Worm (Caenorhabditis elegans) whole organism, L4 larva: ENCODE measurements around the gene T22D1.3.

Experiments used
- F37D6.2 ChIP-seq: sonication (generic microtip); optimal IDR thresholded peaks from 2 replicates; lab custom pipeline; 2016; ENCODE audit warnings: mild to moderate bottlenecking, missing genetic modification characterization, missing compliant biosample characterization
- Y48G9A.11 ChIP-seq: fragments of 200-800 bp; sonication (Bioruptor generic); IDR thresholded peaks from 2 replicates; pipeline ENCODE4 v1.3.6; 2022; ENCODE audit warnings: missing genetic modification reagents, missing genetic modification characterization, missing compliant biosample characterization
- Y5F2A.4 ChIP-seq: fragments of 200-800 bp; sonication (Bioruptor generic); optimal IDR thresholded peaks from 2 replicates; lab custom pipeline; 2018; ENCODE audit warnings: mild to moderate bottlenecking, missing genetic modification characterization, missing compliant biosample characterization
- aha-1 ChIP-seq: fragments of 150-350 bp; peaks from one replicate; lab custom pipeline; 2014; ENCODE audit warnings: missing biosample characterization, missing genetic modification characterization
- arid-1 ChIP-seq: fragments of 200-800 bp; sonication (Bioruptor generic); conservative IDR thresholded peaks from 2 replicates; pipeline ENCODE4 v1.3.6; 2022; ENCODE audit warnings: missing genetic modification reagents, missing genetic modification characterization, missing compliant biosample characterization
- attf-4 ChIP-seq: sonication (generic microtip); optimal IDR thresholded peaks from 3 replicates; lab custom pipeline; 2017; ENCODE audit warnings: missing biosample characterization, missing genetic modification characterization
- ceh-28 ChIP-seq: fragments of 150-350 bp; optimal IDR thresholded peaks from 2 replicates; lab custom pipeline; 2014; ENCODE audit warnings: missing biosample characterization, missing genetic modification reagents, missing genetic modification characterization
- ceh-62 ChIP-seq: sonication (generic microtip); optimal IDR thresholded peaks from 2 replicates; lab custom pipeline; 2017; ENCODE audit warnings: missing biosample characterization, missing genetic modification characterization
- cey-2 ChIP-seq: sonication (generic microtip); optimal IDR thresholded peaks from 3 replicates; lab custom pipeline; 2017; ENCODE audit warnings: missing genetic modification characterization, mild to moderate bottlenecking, missing compliant biosample characterization, antibody characterized with exemption, borderline replicate concordance; ENCODE audit not compliant: insufficient read depth
- daf-8 ChIP-seq: fragments of 200-800 bp; sonication (Bioruptor generic); IDR thresholded peaks from 2 replicates; pipeline ENCODE4 v1.3.6; 2022; ENCODE audit warnings: missing genetic modification characterization, missing compliant biosample characterization
- dmd-6 ChIP-seq: fragments of 200-800 bp; sonication (Bioruptor generic); IDR thresholded peaks from 2 replicates; pipeline ENCODE4 v1.3.6; 2022; ENCODE audit warnings: missing genetic modification reagents, missing genetic modification characterization, missing compliant biosample characterization
- dmd-9 ChIP-seq: fragments of 200-800 bp; sonication (Bioruptor generic); IDR thresholded peaks from 2 replicates; pipeline ENCODE4 v1.3.6; 2022; ENCODE audit warnings: missing genetic modification reagents, missing genetic modification characterization, missing compliant biosample characterization
- fkh-10 ChIP-seq: fragments of 150-350 bp; optimal IDR thresholded peaks from 2 replicates; lab custom pipeline; 2014; ENCODE audit warnings: missing biosample characterization, missing genetic modification reagents, missing genetic modification characterization
- hlh-11 ChIP-seq: fragments of 200-800 bp; sonication (Bioruptor generic); optimal IDR thresholded peaks from 2 replicates; lab custom pipeline; 2018; ENCODE audit warnings: mild to moderate bottlenecking, missing genetic modification characterization, missing compliant biosample characterization
- hmg-1.1 ChIP-seq: fragments of 200-800 bp; sonication (Bioruptor generic); IDR thresholded peaks from 2 replicates; pipeline ENCODE4 v1.3.6; 2022; ENCODE audit warnings: missing genetic modification reagents, missing genetic modification characterization, missing compliant biosample characterization
- lim-7 ChIP-seq: fragments of 200-800 bp; sonication (Bioruptor generic); IDR thresholded peaks from 2 replicates; pipeline ENCODE4 v1.3.6; 2022; ENCODE audit warnings: missing genetic modification characterization, missing compliant biosample characterization
- lin-1 ChIP-seq: fragments of 200-800 bp; sonication (Bioruptor generic); IDR thresholded peaks from 2 replicates; pipeline ENCODE4 v1.3.6; 2022; ENCODE audit warnings: missing genetic modification reagents, missing genetic modification characterization, missing compliant biosample characterization
- lin-15B ChIP-seq: fragments of 150-350 bp; sonication (generic microtip); optimal IDR thresholded peaks from 3 replicates; lab custom pipeline; 2014; ENCODE audit warnings: missing biosample characterization, missing genetic modification characterization
- lsy-2 ChIP-seq, 2 experiments: fragments of 150-350 bp in 1 of 2; sonication (generic microtip) in 1 of 2; optimal IDR thresholded peaks; 2 replicates each; lab custom pipeline; 2014 to 2017; ENCODE audit warnings: missing biosample characterization in 2 of 2, missing genetic modification characterization in 2 of 2
- madf-9 ChIP-seq: fragments of 200-800 bp; sonication (Bioruptor generic); conservative IDR thresholded peaks from 2 replicates; pipeline ENCODE4 v1.3.6; 2022; ENCODE audit warnings: missing genetic modification reagents, missing genetic modification characterization, missing compliant biosample characterization
- mxl-3 ChIP-seq: fragments of 200-800 bp; sonication (Bioruptor generic); optimal IDR thresholded peaks from 2 replicates; lab custom pipeline; 2018; ENCODE audit warnings: mild to moderate bottlenecking, missing genetic modification characterization, missing compliant biosample characterization
- nhr-10 ChIP-seq: fragments of 150-350 bp; optimal IDR thresholded peaks from 2 replicates; lab custom pipeline; 2014; ENCODE audit warnings: missing biosample characterization, missing genetic modification characterization
- nhr-102 ChIP-seq: sonication (generic microtip); optimal IDR thresholded peaks from 2 replicates; lab custom pipeline; 2016; ENCODE audit warnings: mild to moderate bottlenecking, missing genetic modification characterization, moderate library complexity, missing compliant biosample characterization
- nhr-11 ChIP-seq: fragments of 150-350 bp; optimal IDR thresholded peaks from 2 replicates; lab custom pipeline; 2014; ENCODE audit warnings: missing biosample characterization, missing genetic modification characterization
- nhr-25 ChIP-seq: sonication (generic microtip); optimal IDR thresholded peaks from 2 replicates; lab custom pipeline; 2017; ENCODE audit warnings: missing genetic modification characterization, mild to moderate bottlenecking, missing compliant biosample characterization, antibody characterized with exemption, moderate library complexity, borderline replicate concordance; ENCODE audit not compliant: insufficient read depth
- nhr-48 ChIP-seq: sonication (generic microtip); optimal IDR thresholded peaks from 2 replicates; lab custom pipeline; 2016; ENCODE audit warnings: mild to moderate bottlenecking, missing genetic modification characterization, missing compliant biosample characterization
- nhr-6 ChIP-seq: fragments of 150-350 bp; optimal IDR thresholded peaks from 2 replicates; lab custom pipeline; 2014; ENCODE audit warnings: missing biosample characterization, missing genetic modification characterization
- nhr-76 ChIP-seq: fragments of 150-350 bp; optimal IDR thresholded peaks from 2 replicates; lab custom pipeline; 2014; ENCODE audit warnings: missing biosample characterization, missing genetic modification characterization
- pha-4 ChIP-seq, 2 experiments: fragments of 150-350 bp in 1 of 2; fragments of 200-800 bp in 1 of 2; sonication (Bioruptor generic) in 1 of 2; IDR thresholded peaks in 1 of 2; optimal IDR thresholded peaks in 1 of 2; 2 replicates each; pipeline versions ENCODE4 v1.3.6 to Lab custom; 2014 to 2022; ENCODE audit warnings: missing genetic modification characterization in 2 of 2, missing genetic modification reagents in 2 of 2, missing biosample characterization in 1 of 2, missing compliant biosample characterization in 1 of 2
- set-16 ChIP-seq: fragments of 200-800 bp; sonication (Bioruptor generic); IDR thresholded peaks from 2 replicates; pipeline ENCODE4 v1.3.6; 2022; ENCODE audit warnings: missing genetic modification reagents, missing genetic modification characterization, missing compliant biosample characterization
- snpc-1.2 ChIP-seq: fragments of 200-800 bp; sonication (Bioruptor generic); IDR thresholded peaks from 2 replicates; pipeline ENCODE4 v1.3.6; 2022; ENCODE audit warnings: missing genetic modification reagents, missing genetic modification characterization, missing compliant biosample characterization
- tag-97 ChIP-seq: fragments of 200-800 bp; sonication (Bioruptor generic); IDR thresholded peaks from 2 replicates; pipeline ENCODE4 v1.3.6; 2022; ENCODE audit warnings: missing genetic modification characterization, missing compliant biosample characterization
- unc-130 ChIP-seq: sonication (generic microtip); optimal IDR thresholded peaks from 2 replicates; lab custom pipeline; 2016; ENCODE audit warnings: missing genetic modification reagents, missing genetic modification characterization, missing compliant biosample characterization
- unc-62 ChIP-seq, 3 experiments: fragments of 150-350 bp in 1 of 3; sonication (generic microtip); optimal IDR thresholded peaks in 2 of 3; peaks in 1 of 3; 1 replicate in 1 of 3; 2 replicates in 2 of 3; lab custom pipeline; 2014 to 2017; ENCODE audit warnings: missing biosample characterization in 3 of 3, missing genetic modification characterization in 3 of 3, missing genetic modification reagents in 3 of 3, missing genotype in 1 of 3
- ztf-7 ChIP-seq: fragments of 150-350 bp; optimal IDR thresholded peaks from 2 replicates; lab custom pipeline; 2014; ENCODE audit warnings: missing biosample characterization, missing genetic modification characterization

The T22D1.3 gene

ce11 chrIV:6887601-6888099, 25.7 kb upstream of the T22D1.3 start, which contains the start of the genes T05A12.3 and T05A12.4:
T05A12.3 (minus strand) TSS chrIV:6887651.
T05A12.4 (plus strand) TSS chrIV:6887948.
- peak; percentile 39 for TF ChIP-seq ceh-28
- peak; percentile 91 for TF ChIP-seq snpc-1.2
- 0 out of 2 replicates have a peak, but pooled peaks have one; percentile 21 for TF ChIP-seq dmd-9 (GFP tag; lab: Robert Waterston, UW)
- TF ChIP-seq nhr-48 (tag; lab: Kevin White, UChicago) = peak; percentile 24
- peak; percentile 46 for TF ChIP-seq dmd-6 (GFP tag; lab: Robert Waterston, UW)
- no peak for TF ChIP-seq ceh-62 (tag; lab: Kevin White, UChicago)
- TF ChIP-seq hmg-1.1 (GFP tag; lab: Robert Waterston, UW) = no peak
- peak; percentile 78 for TF ChIP-seq mxl-3
- TF ChIP-seq nhr-6 (tag; lab: Kevin White, UChicago) = peak; percentile 44
- no peak for TF ChIP-seq madf-9 (GFP tag; lab: Robert Waterston, UW)
- no peak for TF ChIP-seq tag-97 (GFP tag; lab: Robert Waterston, UW)
- TF ChIP-seq aha-1 = no peak
- TF ChIP-seq unc-130 (GFP tag; lab: Kevin White, UChicago) = peak; percentile 86
- TF ChIP-seq, all 104 proteins: peak for 8

- TF ChIP-seq madf-9 (GFP tag; lab: Robert Waterston, UW) (no peak), attf-4 (tag; lab: Kevin White, UChicago) (no peak), nhr-11 (tag; lab: Kevin White, UChicago) (no peak), F37D6.2 (no peak), lin-1 (GFP tag; lab: Robert Waterston, UW) (no peak), unc-62 (GFP tag; optimal IDR thresholded peaks at IDR 0.05 in 1 of 2; lab: Kevin White, UChicago) (no peak), unc-62 (tag; optimal IDR thresholded peaks at IDR 0.05; lab: Kevin White, UChicago) (no peak), lsy-2 (tag; optimal IDR thresholded peaks at IDR 0.05; lab: Kevin White, UChicago) (no peak), arid-1 (GFP tag; lab: Robert Waterston, UW) (no peak), set-16 (GFP tag; lab: Robert Waterston, UW) (no peak), fkh-10 (GFP tag; lab: Kevin White, UChicago) (no peak), hlh-11 (tag; lab: Kevin White, UChicago) (no peak), nhr-10 (tag; lab: Kevin White, UChicago) (no peak), unc-130 (GFP tag; lab: Kevin White, UChicago) (peak; percentile 38), nhr-76 (tag; lab: Kevin White, UChicago) (no peak), lin-15B (no peak), Y48G9A.11 (GFP tag; lab: Robert Waterston, UW) (peak; percentile 22; the same call in 1 of the 2 replicates), cey-2 (tag; lab: Kevin White, UChicago) (no peak), pha-4 (GFP tag; IDR thresholded peaks at IDR 0.05; lab: Robert Waterston, UW) (no peak), pha-4 (tag; optimal IDR thresholded peaks at IDR 0.05; lab: Kevin White, UChicago) (no peak), Y5F2A.4 (GFP tag; lab: Kevin White, UChicago) (no peak), snpc-1.2 (peak; percentile 85), lim-7 (GFP tag; lab: Robert Waterston, UW) (no peak), ztf-7 (tag; lab: Kevin White, UChicago) (no peak), nhr-102 (tag; lab: Kevin White, UChicago) (no peak), daf-8 (no peak)
Measured at ce11 chrIV:6903575-6903974, 9.8 kb upstream of the T22D1.3 start, which contains the start of gene T22D1.5. T22D1.5 (plus strand) TSS chrIV:6903950.

DNA sequence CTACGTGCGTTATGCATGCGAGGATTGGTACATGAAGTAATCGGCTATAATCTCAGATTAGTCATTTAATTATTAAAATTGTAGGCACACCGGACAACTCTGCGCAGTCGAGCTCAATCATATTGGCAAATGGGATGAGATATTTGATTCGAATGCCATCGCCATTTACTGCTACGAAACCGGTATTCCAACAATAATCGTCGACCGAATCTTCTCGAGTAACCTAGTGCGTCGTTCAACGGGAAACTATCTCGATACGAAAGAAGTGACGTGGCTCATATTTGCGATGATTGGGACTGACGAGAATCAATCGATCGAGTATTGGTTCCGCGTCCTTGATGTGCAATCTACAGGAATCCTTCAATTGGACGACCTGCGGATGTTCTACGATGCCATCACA, 8.7 kb upstream of the T22D1.3 start:
- TF ChIP-seq nhr-25 (tag; lab: Kevin White, UChicago) = no peak
- peak in 1 of 2 experiments; percentile 92 for TF ChIP-seq unc-62 (GFP tag; optimal IDR thresholded peaks at IDR 0.05 in 1 of 2; lab: Kevin White, UChicago)
- no peak for TF ChIP-seq unc-62 (tag; optimal IDR thresholded peaks at IDR 0.05; lab: Kevin White, UChicago)
- TF ChIP-seq, all 104 proteins: peak for 1
